Worm (Caenorhabditis elegans): ENCODE results near the gene fkb-1.

fkb-1 gene

ce11 chrIV:11048871-11049270 is 12.5 kb downstream of the fkb-1 start, which contains the start of gene F36H1.11:
F36H1.11 (plus strand) TSS chrIV:11049171.
- TF ChIP-seq ama-1 (optimal IDR thresholded peaks at IDR 0.05) (no peak), nfya-1 (tag; optimal IDR thresholded peaks at IDR 0.05; ENCODE audit: insufficient read depth) (no peak), pha-4 (tag; optimal IDR thresholded peaks at IDR 0.05) (no peak), ceh-82 (tag; optimal IDR thresholded peaks at IDR 0.05) (no peak), nhr-28 (tag; optimal IDR thresholded peaks at IDR 0.05) (no peak), ZK546.5 (tag; optimal IDR thresholded peaks at IDR 0.05) (no peak), ceh-28 (tag; optimal IDR thresholded peaks at IDR 0.05) (no peak), nhr-76 (tag; optimal IDR thresholded peaks at IDR 0.05) (no peak)

ce11 chrIV:11049806-11050205 is 13.4 kb downstream of the fkb-1 start, which contains the start of gene F36H1.3:
F36H1.3 (plus strand) TSS chrIV:11050128.
- no peak for TF ChIP-seq nhr-25 (tag; optimal IDR thresholded peaks at IDR 0.05)
- TF ChIP-seq lin-15B (tag; optimal IDR thresholded peaks at IDR 0.05) = no peak
- TF ChIP-seq tbx-2 (tag; optimal IDR thresholded peaks at IDR 0.05) = no peak
- no peak for TF ChIP-seq ceh-16 (tag; optimal IDR thresholded peaks at IDR 0.05)
- TF ChIP-seq snpc-4 (tag; optimal IDR thresholded peaks at IDR 0.05) = no peak
- no peak for TF ChIP-seq egl-5 (tag; optimal IDR thresholded peaks at IDR 0.05)
- TF ChIP-seq lin-39 (tag; optimal IDR thresholded peaks at IDR 0.05) = no peak
- no peak for TF ChIP-seq fkh-2 (tag; optimal IDR thresholded peaks at IDR 0.05)
- no peak for TF ChIP-seq nhr-12 (tag; optimal IDR thresholded peaks at IDR 0.05)
- TF ChIP-seq ztf-4 (tag; optimal IDR thresholded peaks at IDR 0.05) = no peak
- TF ChIP-seq R02D3.7 (tag; optimal IDR thresholded peaks at IDR 0.05) = no peak
- no peak for TF ChIP-seq nhr-28 (tag; optimal IDR thresholded peaks at IDR 0.05)
- TF ChIP-seq nhr-43 (tag; optimal IDR thresholded peaks at IDR 0.05; ENCODE audit: poor library complexity, severe bottlenecking) = no peak
- TF ChIP-seq ZK546.5 (tag; optimal IDR thresholded peaks at IDR 0.05) = no peak

DNA sequence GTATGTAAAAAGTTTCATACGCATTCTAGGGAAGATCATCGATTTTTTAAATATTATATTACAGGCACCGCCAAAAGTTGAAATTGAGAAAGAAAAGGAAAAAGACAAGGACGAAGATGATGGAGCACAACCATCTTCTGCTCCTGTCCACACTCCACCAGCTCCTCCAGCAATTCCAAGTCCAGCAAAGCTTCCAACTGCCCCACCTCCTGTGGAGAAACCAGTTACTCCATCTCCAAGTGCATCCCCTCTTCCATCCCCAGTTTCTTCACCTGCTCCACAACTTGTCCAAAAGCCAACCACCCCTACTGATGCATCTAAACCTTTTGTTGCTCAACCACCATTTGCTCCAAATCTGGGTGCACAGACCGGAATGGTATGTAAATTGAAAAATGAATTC is 15.6 kb downstream of the fkb-1 start:
- TF ChIP-seq nfya-1 (tag; optimal IDR thresholded peaks at IDR 0.05; ENCODE audit: insufficient read depth) (no peak), egl-5 (tag; optimal IDR thresholded peaks at IDR 0.05) (no peak), unc-39 (tag; optimal IDR thresholded peaks at IDR 0.05) (no peak), lin-39 (tag; optimal IDR thresholded peaks at IDR 0.05) (no peak), skn-1 (tag; optimal IDR thresholded peaks at IDR 0.05) (no peak), nhr-237 (tag; optimal IDR thresholded peaks at IDR 0.05) (no peak)

ce11 chrIV:11053652-11054317 is 17.4 kb downstream of the fkb-1 start, which contains the start of the genes F36H1.12 and lin-3:
F36H1.12 (minus strand) TSS chrIV:11053702.
lin-3 (plus strand) TSS chrIV:11054308.
- no peak for TF ChIP-seq aly-2 (tag; optimal IDR thresholded peaks at IDR 0.05)
- TF ChIP-seq zag-1 (tag; optimal IDR thresholded peaks at IDR 0.05) = no peak
- no peak for TF ChIP-seq egl-27 (tag; optimal IDR thresholded peaks at IDR 0.05)
- TF ChIP-seq ceh-16 (tag; optimal IDR thresholded peaks at IDR 0.05) = no peak
- TF ChIP-seq nhr-28 (tag; optimal IDR thresholded peaks at IDR 0.05) = no peak
- TF ChIP-seq hmg-11 (tag; optimal IDR thresholded peaks at IDR 0.05) = no peak
- TF ChIP-seq egl-5 (tag; optimal IDR thresholded peaks at IDR 0.05) = no peak
- no peak for TF ChIP-seq fos-1 (tag; optimal IDR thresholded peaks at IDR 0.05)
- no peak for TF ChIP-seq lin-15B (tag; optimal IDR thresholded peaks at IDR 0.05)
- no peak for TF ChIP-seq jun-1 (tag; optimal IDR thresholded peaks at IDR 0.05)
- TF ChIP-seq ztf-11 (tag; optimal IDR thresholded peaks at IDR 0.05) = no peak
- TF ChIP-seq nfya-1 (tag; optimal IDR thresholded peaks at IDR 0.05; ENCODE audit: insufficient read depth) = no peak
- TF ChIP-seq nhr-43 (tag; optimal IDR thresholded peaks at IDR 0.05; ENCODE audit: poor library complexity, severe bottlenecking) = no peak
- no peak for TF ChIP-seq tbx-2 (tag; optimal IDR thresholded peaks at IDR 0.05)
- TF ChIP-seq unc-39 (tag; optimal IDR thresholded peaks at IDR 0.05) = no peak
- TF ChIP-seq elt-2 (tag; optimal IDR thresholded peaks at IDR 0.05) = no peak
- no peak for TF ChIP-seq ZK546.5 (tag; optimal IDR thresholded peaks at IDR 0.05)
- no peak for TF ChIP-seq ceh-82 (tag; optimal IDR thresholded peaks at IDR 0.05)
- TF ChIP-seq fkh-10 (GFP tag; optimal IDR thresholded peaks at IDR 0.05) = no peak
- TF ChIP-seq R02D3.7 (tag; optimal IDR thresholded peaks at IDR 0.05) = no peak

DNA sequence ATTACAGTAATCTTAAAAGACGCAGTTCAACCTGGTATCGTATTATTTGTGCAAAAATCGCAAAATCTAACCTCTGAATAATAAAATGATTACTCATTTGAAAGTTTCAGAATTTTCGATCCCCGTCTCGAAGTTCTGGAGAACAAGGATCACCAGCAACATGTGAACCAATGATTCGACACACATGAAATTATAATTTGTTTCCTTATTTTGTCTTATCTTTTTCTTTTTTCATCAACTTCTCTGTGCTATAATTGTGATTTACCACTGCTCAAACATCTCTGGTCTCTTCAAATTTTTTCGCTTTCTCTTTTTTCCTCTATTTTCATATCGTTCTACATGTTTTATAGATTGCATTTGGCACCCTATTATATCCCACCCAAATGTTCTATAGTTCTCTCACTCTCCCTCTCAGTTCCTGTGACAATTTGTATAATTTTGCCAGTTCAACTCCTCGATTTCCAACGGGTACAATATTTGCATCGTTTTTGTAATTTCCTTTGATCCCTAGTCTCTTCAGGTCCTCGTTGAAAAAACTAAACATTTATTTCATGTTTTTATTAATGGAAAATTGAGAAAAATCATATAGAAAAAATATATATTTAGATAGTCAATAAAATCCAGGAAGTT is 26.7 kb downstream of the fkb-1 start:
- TF ChIP-seq daf-12 (tag; optimal IDR thresholded peaks at IDR 0.05) (peak; percentile 28), snpc-4 (tag; optimal IDR thresholded peaks at IDR 0.05) (no peak), ceh-28 (tag; optimal IDR thresholded peaks at IDR 0.05) (peak; percentile 41), nfya-1 (tag; optimal IDR thresholded peaks at IDR 0.05; ENCODE audit: insufficient read depth) (peak; percentile 32), lin-39 (tag; optimal IDR thresholded peaks at IDR 0.05) (no peak), ceh-82 (tag; optimal IDR thresholded peaks at IDR 0.05) (peak; percentile 4)

Data from whole organism, L3 larva.